Worm (Caenorhabditis elegans) whole organism, L2 larva: ENCODE measurements around the gene tag-343.

Experiments used
- ceh-82 ChIP-seq: fragments of 150-350 bp; optimal IDR thresholded peaks from 2 replicates; lab custom pipeline; 2014; ENCODE audit warnings: missing biosample characterization, missing genetic modification characterization
- elt-1 ChIP-seq: fragments of 150-350 bp; optimal IDR thresholded peaks from 2 replicates; lab custom pipeline; 2014; ENCODE audit warnings: missing biosample characterization, missing genetic modification characterization
- fos-1 ChIP-seq: fragments of 150-350 bp; optimal IDR thresholded peaks from 2 replicates; lab custom pipeline; 2014; ENCODE audit warnings: missing biosample characterization, missing genetic modification characterization
- lin-39 ChIP-seq: fragments of 150-350 bp; optimal IDR thresholded peaks from 2 replicates; lab custom pipeline; 2014; ENCODE audit warnings: missing biosample characterization, missing genetic modification reagents, missing genetic modification characterization
- nhr-12 ChIP-seq: fragments of 150-350 bp; optimal IDR thresholded peaks from 2 replicates; lab custom pipeline; 2014; ENCODE audit warnings: missing biosample characterization, missing genetic modification characterization
- nhr-237 ChIP-seq: fragments of 150-350 bp; optimal IDR thresholded peaks from 2 replicates; lab custom pipeline; 2014; ENCODE audit warnings: missing biosample characterization, missing genetic modification characterization
- nhr-77 ChIP-seq: fragments of 150-350 bp; optimal IDR thresholded peaks from 2 replicates; lab custom pipeline; 2014; ENCODE audit warnings: missing biosample characterization, missing genetic modification characterization

ce11 chrX:16660268-16660667 is 14.3 kb downstream of the tag-343 start:
- no peak for TF ChIP-seq nhr-12 (tag; lab: Kevin White, UChicago)
- TF ChIP-seq nhr-237 (tag; lab: Kevin White, UChicago): no peak
- TF ChIP-seq elt-1 (tag; lab: Kevin White, UChicago): no peak
- TF ChIP-seq ceh-82 (tag; lab: Kevin White, UChicago): no peak
- TF ChIP-seq nhr-77: no peak
- no peak for TF ChIP-seq lin-39 (tag; lab: Kevin White, UChicago)
- no peak for TF ChIP-seq fos-1
